Worm (Caenorhabditis elegans): ENCODE measurements around the gene C36B7.2.
A peak's percentile ranks its signal among the peaks of the same experiment; 100 is the strongest.

Gene C36B7.2

ce11 chrX:7149670-7150069, 43.5 kb downstream of the C36B7.2 start:
- no peak for TF ChIP-seq unc-62 (GFP tag; optimal IDR thresholded peaks at IDR 0.05)
- no peak for TF ChIP-seq drap-1 (GFP tag; optimal IDR thresholded peaks at IDR 0.05)
- TF ChIP-seq nhr-12 (tag; optimal IDR thresholded peaks at IDR 0.05), result no peak
- TF ChIP-seq ces-1 (GFP tag; optimal IDR thresholded peaks at IDR 0.05), result no peak
- no peak for TF ChIP-seq unc-39 (tag; optimal IDR thresholded peaks at IDR 0.05)
- TF ChIP-seq elt-1 (tag; optimal IDR thresholded peaks at IDR 0.05; ENCODE audit: borderline replicate concordance, insufficient read depth), result no peak
- no peak for TF ChIP-seq bed-3 (GFP tag; optimal IDR thresholded peaks at IDR 0.05)
- no peak for TF ChIP-seq tbx-8 (GFP tag; optimal IDR thresholded peaks at IDR 0.05)
- no peak for TF ChIP-seq mls-2 (tag; optimal IDR thresholded peaks at IDR 0.05)
- no peak for TF ChIP-seq ham-2 (GFP tag; optimal IDR thresholded peaks at IDR 0.05)
- TF ChIP-seq mep-1 (tag; optimal IDR thresholded peaks at IDR 0.05), result no peak
- TF ChIP-seq elt-3 (tag; optimal IDR thresholded peaks at IDR 0.05), result no peak
- no peak for TF ChIP-seq hlh-1 (tag; optimal IDR thresholded peaks at IDR 0.05)
- no peak for TF ChIP-seq zip-8 (tag; optimal IDR thresholded peaks at IDR 0.05)
- no peak for TF ChIP-seq nhr-76 (tag; optimal IDR thresholded peaks at IDR 0.05)
- TF ChIP-seq snpc-4 (tag; optimal IDR thresholded peaks at IDR 0.05), result no peak

- peak; percentile 51 for TF ChIP-seq unc-120 (tag; optimal IDR thresholded peaks at IDR 0.05; ENCODE audit: poor library complexity, severe bottlenecking)
- TF ChIP-seq hlh-1 (tag; optimal IDR thresholded peaks at IDR 0.05), result peak; percentile 56
- peak; percentile 17 for TF ChIP-seq pha-4 (tag; optimal IDR thresholded peaks at IDR 0.05)
- no peak for TF ChIP-seq mab-5 (tag; optimal IDR thresholded peaks at IDR 0.05)
- peak; percentile 6 for TF ChIP-seq mls-2 (tag; optimal IDR thresholded peaks at IDR 0.05)
- no peak for TF ChIP-seq cnd-1 (tag; optimal IDR thresholded peaks at IDR 0.05)
- no peak for TF ChIP-seq elt-3 (tag; optimal IDR thresholded peaks at IDR 0.05)
Measured at ce11 chrX:7151189-7151857, 45.1 kb downstream of the C36B7.2 start, which contains the start of gene lam-2. TSS of gene lam-2 (minus strand) at chrX:7151239.

ce11 chrX:7151976-7152528, 45.8 kb downstream of the C36B7.2 start:
- TF ChIP-seq bed-3 (GFP tag; optimal IDR thresholded peaks at IDR 0.05), result no peak
- no peak for TF ChIP-seq nhr-237 (tag; optimal IDR thresholded peaks at IDR 0.05)
- no peak for TF ChIP-seq lin-32 (GFP tag; optimal IDR thresholded peaks at IDR 0.05)
- no peak for TF ChIP-seq lsy-2 (tag; optimal IDR thresholded peaks at IDR 0.05)
- TF ChIP-seq ztf-11 (tag; optimal IDR thresholded peaks at IDR 0.05), result no peak
- no peak for TF ChIP-seq ceh-83 (GFP tag; optimal IDR thresholded peaks at IDR 0.05)
- TF ChIP-seq sptf-1 (tag; optimal IDR thresholded peaks at IDR 0.05), result no peak
- no peak for TF ChIP-seq pha-4 (tag; optimal IDR thresholded peaks at IDR 0.05)
- TF ChIP-seq nhr-2 (tag; optimal IDR thresholded peaks at IDR 0.05), result peak; percentile 68
- TF ChIP-seq ceh-39 (tag; optimal IDR thresholded peaks at IDR 0.05), result no peak
- peak; percentile 24 for TF ChIP-seq elt-1 (tag; optimal IDR thresholded peaks at IDR 0.05; ENCODE audit: borderline replicate concordance, insufficient read depth)
- no peak for TF ChIP-seq hlh-1 (tag; optimal IDR thresholded peaks at IDR 0.05)
- no peak for TF ChIP-seq blmp-1 (tag; optimal IDR thresholded peaks at IDR 0.05)
- TF ChIP-seq elt-3 (tag; optimal IDR thresholded peaks at IDR 0.05), result no peak
- TF ChIP-seq mls-2 (tag; optimal IDR thresholded peaks at IDR 0.05), result no peak
- TF ChIP-seq ceh-43 (GFP tag; optimal IDR thresholded peaks at IDR 0.05), result no peak
- no peak for TF ChIP-seq lin-13 (tag; optimal IDR thresholded peaks at IDR 0.05)
- no peak for TF ChIP-seq ces-1 (GFP tag; optimal IDR thresholded peaks at IDR 0.05)
- peak; percentile 87 for TF ChIP-seq zip-8 (tag; optimal IDR thresholded peaks at IDR 0.05)
- TF ChIP-seq drap-1 (GFP tag; optimal IDR thresholded peaks at IDR 0.05), result no peak
- no peak for TF ChIP-seq sem-2 (GFP tag; optimal IDR thresholded peaks at IDR 0.05)
- TF ChIP-seq flh-1 (GFP tag; optimal IDR thresholded peaks at IDR 0.05), result no peak
- TF ChIP-seq nhr-12 (tag; optimal IDR thresholded peaks at IDR 0.05), result no peak

ce11 chrX:7153460-7153859, 47.3 kb downstream of the C36B7.2 start:
- TF ChIP-seq hlh-1 (tag; optimal IDR thresholded peaks at IDR 0.05) (peak; percentile 47), nhr-237 (tag; optimal IDR thresholded peaks at IDR 0.05) (no peak)
